Fruit fly (Drosophila melanogaster) whole organism, embryonic: ENCODE measurements around the gene CG13359.

ENCODE experiments used
- Ada2b ChIP-seq: fragments of 200-800 bp; sonication (Bioruptor generic); IDR thresholded peaks from 2 replicates; pipeline ENCODE4 v1.3.6; 2022; ENCODE audit warnings: missing biosample characterization, missing genetic modification characterization
- Asciz ChIP-seq: fragments of 200-800 bp; sonication (Bioruptor generic); optimal IDR thresholded peaks from 2 replicates; lab custom pipeline; 2017; ENCODE audit warnings: missing biosample characterization, mild to moderate bottlenecking, missing genetic modification characterization, missing genetic modification reagents
- Blimp-1 ChIP-seq: fragments of 200-800 bp; sonication (Bioruptor generic); optimal IDR thresholded peaks from 3 replicates; lab custom pipeline; 2018; ENCODE audit warnings: missing biosample characterization, missing genetic modification characterization, mild to moderate bottlenecking, moderate library complexity, missing genetic modification reagents
- CG10543 ChIP-seq: fragments of 200-800 bp; sonication (Bioruptor generic); optimal IDR thresholded peaks from 3 replicates; lab custom pipeline; 2017; ENCODE audit warnings: missing biosample characterization, mild to moderate bottlenecking, missing genetic modification characterization, moderate library complexity
- CG10979 ChIP-seq: fragments of 200-800 bp; sonication (Bioruptor generic); optimal IDR thresholded peaks from 2 replicates; lab custom pipeline; 2018; ENCODE audit warnings: missing biosample characterization, mild to moderate bottlenecking, missing genetic modification characterization, moderate library complexity
- CG11085 ChIP-seq: fragments of 200-800 bp; sonication (Bioruptor generic); IDR thresholded peaks from 2 replicates; pipeline ENCODE4 v1.3.6; 2022; ENCODE audit warnings: missing biosample characterization, missing genetic modification characterization
- CG12659 ChIP-seq: fragments of 200-800 bp; sonication (Bioruptor generic); optimal IDR thresholded peaks from 3 replicates; lab custom pipeline; 2017; ENCODE audit warnings: mild to moderate bottlenecking, missing biosample characterization, missing genetic modification reagents, missing genetic modification characterization
- CG12769 ChIP-seq: fragments of 200-800 bp; sonication (Bioruptor generic); optimal IDR thresholded peaks from 2 replicates; lab custom pipeline; 2019; ENCODE audit warnings: missing biosample characterization, mild to moderate bottlenecking, missing genetic modification characterization, moderate library complexity
- CG13287 ChIP-seq: fragments of 200-800 bp; sonication (Bioruptor generic); IDR thresholded peaks from 2 replicates; pipeline ENCODE4 v1.3.6; 2022; ENCODE audit warnings: missing biosample characterization, missing genetic modification characterization; ENCODE audit not compliant: partially characterized antibody
- CG13624 ChIP-seq: fragments of 200-800 bp; sonication (Bioruptor generic); optimal IDR thresholded peaks from 2 replicates; lab custom pipeline; 2016; ENCODE audit warnings: missing biosample characterization, missing genetic modification characterization
- CG15696 ChIP-seq: fragments of 200-800 bp; sonication (Bioruptor generic); optimal IDR thresholded peaks from 2 replicates; lab custom pipeline; 2019; ENCODE audit warnings: missing biosample characterization, mild to moderate bottlenecking, missing genetic modification characterization, moderate library complexity
- CG1603 ChIP-seq: fragments of 200-800 bp; sonication (Bioruptor generic); optimal IDR thresholded peaks from 2 replicates; lab custom pipeline; 2019; ENCODE audit warnings: missing biosample characterization, mild to moderate bottlenecking, missing genetic modification characterization, moderate library complexity
- CG17829 ChIP-seq: fragments of 200-800 bp; optimal IDR thresholded peaks from 2 replicates; lab custom pipeline; 2019; ENCODE audit warnings: missing biosample characterization, mild to moderate bottlenecking, missing genetic modification characterization, moderate library complexity
- CG32772 ChIP-seq: fragments of 200-800 bp; sonication (Bioruptor generic); IDR thresholded peaks from 2 replicates; pipeline ENCODE4 v1.3.6; 2022; ENCODE audit warnings: missing biosample characterization, missing genetic modification characterization
- CG33213 ChIP-seq: fragments of 200-800 bp; sonication (Bioruptor generic); optimal IDR thresholded peaks from 3 replicates; lab custom pipeline; 2016; ENCODE audit warnings: missing biosample characterization, missing genetic modification characterization
- CG3407 ChIP-seq: fragments of 200-800 bp; sonication (Bioruptor generic); optimal IDR thresholded peaks from 2 replicates; lab custom pipeline; 2018; ENCODE audit warnings: missing biosample characterization, mild to moderate bottlenecking, missing genetic modification characterization
- CG34224 ChIP-seq: fragments of 200-800 bp; sonication (Bioruptor generic); IDR thresholded peaks from 3 replicates; pipeline ENCODE4 v1.3.6; 2022; ENCODE audit warnings: missing biosample characterization, missing genetic modification characterization; ENCODE audit not compliant: partially characterized antibody
- CG3995 ChIP-seq: fragments of 200-800 bp; sonication (Bioruptor generic); optimal IDR thresholded peaks from 3 replicates; lab custom pipeline; 2016; ENCODE audit warnings: missing biosample characterization, missing genetic modification characterization
- CG4282 ChIP-seq: fragments of 200-800 bp; sonication (Bioruptor generic); optimal IDR thresholded peaks from 2 replicates; lab custom pipeline; 2016; ENCODE audit warnings: missing biosample characterization, missing genetic modification characterization
- CG4854 ChIP-seq: fragments of 200-800 bp; sonication (Bioruptor generic); optimal IDR thresholded peaks from 2 replicates; lab custom pipeline; 2016; ENCODE audit warnings: missing biosample characterization, missing genetic modification characterization, inconsistent platforms
- CG7839 ChIP-seq: fragments of 200-800 bp; sonication (Bioruptor generic); optimal IDR thresholded peaks from 3 replicates; lab custom pipeline; 2018; ENCODE audit warnings: missing biosample characterization, mild to moderate bottlenecking, missing genetic modification characterization, moderate library complexity
- CG8765 ChIP-seq: fragments of 200-800 bp; sonication (Bioruptor generic); IDR thresholded peaks from 2 replicates; pipeline ENCODE4 v1.3.6; 2022; ENCODE audit warnings: missing biosample characterization, missing genetic modification characterization
- CG9727 ChIP-seq: fragments of 200-800 bp; sonication (Bioruptor generic); optimal IDR thresholded peaks from 3 replicates; lab custom pipeline; 2017; ENCODE audit warnings: missing biosample characterization, mild to moderate bottlenecking, missing genetic modification characterization
- Deaf1 ChIP-seq: fragments of 200-800 bp; optimal IDR thresholded peaks from 3 replicates; lab custom pipeline; 2019; ENCODE audit warnings: missing biosample characterization, mild to moderate bottlenecking, missing genetic modification characterization, moderate library complexity
- E2f2 ChIP-seq: fragments of 200-800 bp; sonication (Bioruptor generic); IDR thresholded peaks from 2 replicates; pipeline ENCODE4 v1.3.6; 2022; ENCODE audit warnings: missing biosample characterization, missing genetic modification characterization
- ERR ChIP-seq: fragments of 200-800 bp; sonication (Bioruptor generic); optimal IDR thresholded peaks from 2 replicates; lab custom pipeline; 2016; ENCODE audit warnings: missing biosample characterization, missing genetic modification characterization
- Fer3 ChIP-seq: fragments of 200-800 bp; sonication (Bioruptor generic); optimal IDR thresholded peaks from 2 replicates; lab custom pipeline; 2018; ENCODE audit warnings: missing biosample characterization, mild to moderate bottlenecking, missing genetic modification characterization, moderate library complexity
- H15 ChIP-seq: fragments of 200-800 bp; sonication (Bioruptor generic); IDR thresholded peaks from 3 replicates; pipeline ENCODE4 v1.3.6; 2022; ENCODE audit warnings: missing biosample characterization, missing genetic modification characterization
- Jarid2 ChIP-seq: fragments of 200-800 bp; sonication (Bioruptor generic); optimal IDR thresholded peaks from 3 replicates; lab custom pipeline; 2017; ENCODE audit warnings: mild to moderate bottlenecking, missing biosample characterization, missing genetic modification reagents, missing genetic modification characterization
- NFAT ChIP-seq: fragments of 200-800 bp; sonication (Bioruptor generic); IDR thresholded peaks from 2 replicates; pipeline ENCODE4 v1.3.6; 2022; ENCODE audit warnings: missing biosample characterization, missing genetic modification characterization
- Ravus ChIP-seq: fragments of 200-800 bp; sonication (Bioruptor generic); IDR thresholded peaks from 2 replicates; pipeline ENCODE4 v1.3.6; 2022; ENCODE audit warnings: missing biosample characterization, missing genetic modification characterization
- Ssrp ChIP-seq: fragments of 200-800 bp; sonication (Bioruptor generic); optimal IDR thresholded peaks from 2 replicates; lab custom pipeline; 2018; ENCODE audit warnings: missing biosample characterization, mild to moderate bottlenecking, missing genetic modification characterization, moderate library complexity
- Stat92E ChIP-seq, 3 experiments: fragments of >200 bp in 2 of 3; fragments of 200-800 bp in 1 of 3; sonication (Bioruptor generic) in 1 of 3; optimal IDR thresholded peaks; 2 replicates each; lab custom pipeline; 2017 to 2019; ENCODE audit warnings: missing biosample characterization in 3 of 3, missing genetic modification characterization in 3 of 3, mild to moderate bottlenecking in 1 of 3, moderate library complexity in 1 of 3
- bcd ChIP-seq: fragments of 200-800 bp; sonication (Bioruptor generic); optimal IDR thresholded peaks from 2 replicates; lab custom pipeline; 2017; ENCODE audit warnings: missing biosample characterization, mild to moderate bottlenecking, missing genetic modification characterization
- dan ChIP-seq: fragments of 200-800 bp; sonication (Bioruptor generic); IDR thresholded peaks from 2 replicates; pipeline ENCODE4 v1.3.6; 2022; ENCODE audit warnings: missing biosample characterization, missing genetic modification characterization
- gce ChIP-seq: fragments of 200-800 bp; sonication (Bioruptor generic); IDR thresholded peaks from 3 replicates; pipeline ENCODE4 v1.3.6; 2022; ENCODE audit warnings: missing biosample characterization, missing genetic modification characterization
- gsb-n ChIP-seq: fragments of 200-800 bp; sonication (Bioruptor generic); optimal IDR thresholded peaks from 3 replicates; lab custom pipeline; 2018; ENCODE audit warnings: missing biosample characterization, mild to moderate bottlenecking, missing genetic modification characterization
- gt ChIP-seq: fragments of 200-800 bp; sonication (Bioruptor generic); IDR thresholded peaks from 2 replicates; pipeline ENCODE4 v1.3.6; 2022; ENCODE audit warnings: missing biosample characterization, missing genetic modification characterization
- insv ChIP-seq, 2 experiments: fragments of 200-800 bp; sonication (Bioruptor generic); optimal IDR thresholded peaks; 3 replicates each; lab custom pipeline; 2016 to 2018; ENCODE audit warnings: missing biosample characterization in 2 of 2, missing genetic modification characterization in 2 of 2
- phol ChIP-seq: fragments of 200-800 bp; sonication (Bioruptor generic); optimal IDR thresholded peaks from 3 replicates; lab custom pipeline; 2018; ENCODE audit warnings: missing biosample characterization, mild to moderate bottlenecking, missing genetic modification characterization, moderate library complexity
- rib ChIP-seq: fragments of 200-800 bp; sonication (Bioruptor generic); IDR thresholded peaks from 2 replicates; pipeline ENCODE4 v1.3.6; 2022; ENCODE audit warnings: missing biosample characterization, missing genetic modification characterization
- salm ChIP-seq: fragments of 200-800 bp; sonication (Bioruptor generic); optimal IDR thresholded peaks from 2 replicates; lab custom pipeline; 2018; ENCODE audit warnings: missing biosample characterization, mild to moderate bottlenecking, missing genetic modification characterization
- so ChIP-seq: fragments of 200-800 bp; sonication (Bioruptor generic); IDR thresholded peaks from 3 replicates; pipeline ENCODE4 v1.3.6; 2022; ENCODE audit warnings: missing biosample characterization, missing genetic modification characterization
- sqz ChIP-seq: fragments of 200-800 bp; sonication (Bioruptor generic); optimal IDR thresholded peaks from 3 replicates; lab custom pipeline; 2018; ENCODE audit warnings: missing biosample characterization, mild to moderate bottlenecking, missing genetic modification characterization
- sug ChIP-seq: fragments of 200-800 bp; optimal IDR thresholded peaks from 2 replicates; lab custom pipeline; 2019; ENCODE audit warnings: missing biosample characterization, mild to moderate bottlenecking, missing genetic modification characterization, moderate library complexity
- tgo ChIP-seq: fragments of 200-800 bp; sonication (Bioruptor generic); IDR thresholded peaks from 3 replicates; pipeline ENCODE4 v1.3.6; 2022; ENCODE audit warnings: missing biosample characterization, missing genetic modification characterization
- tll ChIP-seq, 2 experiments: fragments of 200-800 bp in 1 of 2; fragments of >200 bp in 1 of 2; sonication (Bioruptor generic) in 1 of 2; optimal IDR thresholded peaks; 2 replicates each; lab custom pipeline; 2017 to 2019; ENCODE audit warnings: missing biosample characterization in 2 of 2, missing genetic modification characterization in 2 of 2, mild to moderate bottlenecking in 1 of 2, moderate library complexity in 1 of 2
- tx ChIP-seq: fragments of 200-800 bp; sonication (Bioruptor generic); optimal IDR thresholded peaks from 2 replicates; lab custom pipeline; 2016; ENCODE audit warnings: missing biosample characterization, missing genetic modification characterization
- vvl ChIP-seq: fragments of 200-800 bp; sonication (Bioruptor generic); IDR thresholded peaks from 2 replicates; pipeline ENCODE4 v1.3.6; 2022; ENCODE audit warnings: missing biosample characterization, missing genetic modification characterization
- zen2 ChIP-seq: fragments of 200-800 bp; sonication (Bioruptor generic); IDR thresholded peaks from 3 replicates; pipeline ENCODE4 v1.3.6; 2022; ENCODE audit warnings: missing biosample characterization, missing genetic modification characterization; ENCODE audit not compliant: partially characterized antibody

Gene CG13359

DNA sequence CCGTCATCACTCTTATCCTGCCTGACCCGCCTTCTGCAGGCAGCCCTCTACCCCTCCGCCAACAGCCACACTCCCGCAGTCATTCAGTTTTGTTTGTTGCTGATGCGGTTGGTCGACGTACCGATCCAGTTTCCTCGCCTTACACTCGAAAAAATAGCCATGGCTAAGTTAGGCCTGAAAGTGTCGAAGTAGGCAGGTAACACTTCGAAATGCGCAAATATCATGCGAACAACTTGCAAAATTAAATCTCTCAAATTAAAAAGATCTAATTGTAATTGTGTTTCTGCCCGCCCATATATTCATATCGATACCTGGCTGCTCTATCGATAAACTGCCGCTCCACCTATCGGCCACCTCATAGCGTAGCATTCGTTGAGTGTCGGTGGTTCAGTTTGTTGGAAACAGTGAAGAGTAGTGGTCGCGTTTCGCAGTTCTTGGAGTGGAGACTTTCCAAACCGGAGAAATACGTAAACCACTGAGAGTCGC, 33.6 kb downstream of the CG13359 start, which contains the start of gene fz3 (continued):
- TF ChIP-seq tgo: no peak
- peak; percentile 20; the same call in 1 of the 2 replicates for TF ChIP-seq NFAT (GFP tag; lab: Robert Waterston, UW)
- TF ChIP-seq so (GFP tag; lab: Robert Waterston, UW): 0 out of 3 replicates have a peak, but pooled peaks have one; percentile 36
- TF ChIP-seq CG32772 (GFP tag; lab: Robert Waterston, UW): no peak
- peak; percentile 21 for TF ChIP-seq CG7839 (tag; lab: Kevin White, UChicago)
- TF ChIP-seq bcd: no peak
- no peak for TF ChIP-seq H15 (GFP tag; lab: Robert Waterston, UW)
- peak; percentile 46 for TF ChIP-seq sug (tag; lab: Kevin White, UChicago)
- TF ChIP-seq Blimp-1 (GFP tag; lab: Kevin White, UChicago): peak; percentile 2
- no peak for TF ChIP-seq rib (GFP tag; lab: Robert Waterston, UW)
- TF ChIP-seq CG8765 (GFP tag; lab: Robert Waterston, UW): no peak
- no peak for TF ChIP-seq CG3995
- TF ChIP-seq CG17829 (tag; lab: Kevin White, UChicago): peak; percentile 44
- TF ChIP-seq Asciz (GFP tag; lab: Kevin White, UChicago): no peak
- TF ChIP-seq Stat92E (GFP tag; optimal IDR thresholded peaks at IDR 0.05; lab: Kevin White, UChicago): peak in 1 of 3 experiments; percentile 39
- no peak for TF ChIP-seq tx (GFP tag; lab: Kevin White, UChicago)
- peak; percentile 75 for TF ChIP-seq E2f2 (GFP tag; lab: Robert Waterston, UW)
- TF ChIP-seq CG15696: no peak
- TF ChIP-seq gce: no peak
- no peak for TF ChIP-seq gsb-n
- TF ChIP-seq CG34224 (GFP tag; lab: Robert Waterston, UW): peak; percentile 90
- no peak for TF ChIP-seq dan (GFP tag; lab: Robert Waterston, UW)
- TF ChIP-seq salm (tag; lab: Kevin White, UChicago): no peak
- peak; percentile 21 for TF ChIP-seq sqz (GFP tag; lab: Kevin White, UChicago)
- no peak for TF ChIP-seq ERR (GFP tag; lab: Kevin White, UChicago)
- TF ChIP-seq CG3407 (GFP tag; lab: Kevin White, UChicago): no peak
- TF ChIP-seq gt (GFP tag; lab: Robert Waterston, UW): no peak
- TF ChIP-seq vvl (GFP tag; lab: Robert Waterston, UW): peak; percentile 40
- peak; percentile 57 for TF ChIP-seq Deaf1 (tag; lab: Kevin White, UChicago)
- no peak for TF ChIP-seq CG4854 (GFP tag; lab: Kevin White, UChicago)
- TF ChIP-seq Ravus (GFP tag; lab: Robert Waterston, UW): no peak
- TF ChIP-seq CG4282: no peak
- TF ChIP-seq CG13287 (GFP tag; lab: Robert Waterston, UW): peak; percentile 93
- no peak for TF ChIP-seq Ada2b
- TF ChIP-seq tll (GFP tag; optimal IDR thresholded peaks at IDR 0.05; lab: Kevin White, UChicago): no peak
- TF ChIP-seq phol (tag; lab: Kevin White, UChicago): no peak
- TF ChIP-seq CG9727 (GFP tag; lab: Kevin White, UChicago): no peak
- TF ChIP-seq zen2 (GFP tag; lab: Robert Waterston, UW): peak; percentile 85
- TF ChIP-seq Jarid2 (GFP tag; lab: Kevin White, UChicago): peak; percentile 91
- peak; percentile 34 for TF ChIP-seq CG10979 (tag; lab: Kevin White, UChicago)
- peak; percentile 22 for TF ChIP-seq Fer3 (tag; lab: Kevin White, UChicago)
- TF ChIP-seq CG10543 (GFP tag; lab: Kevin White, UChicago): peak; percentile 9
- peak; percentile 13 for TF ChIP-seq CG13624
- no peak for TF ChIP-seq CG33213 (GFP tag; lab: Kevin White, UChicago)
- TF ChIP-seq insv (GFP tag; optimal IDR thresholded peaks at IDR 0.05; lab: Kevin White, UChicago): peak in 1 of 2 experiments; percentile 16
- peak; percentile 53 for TF ChIP-seq CG12659 (GFP tag; lab: Kevin White, UChicago)
- peak; percentile 49 for TF ChIP-seq CG12769 (tag; lab: Kevin White, UChicago)
- TF ChIP-seq CG1603: peak; percentile 66
- TF ChIP-seq CG11085: no peak
- TF ChIP-seq Ssrp: no peak
